Worm (Caenorhabditis elegans) whole organism, late embryonic: ENCODE data around the gene F01D5.7.
A peak's percentile ranks its signal among the peaks of the same experiment; 100 is the strongest.

Source experiments
- T23F11.4 ChIP-seq: fragments of 200-800 bp; sonication (Bioruptor generic); optimal IDR thresholded peaks from 2 replicates; lab custom pipeline; 2018; ENCODE audit warnings: mild to moderate bottlenecking, missing genetic modification characterization, missing compliant biosample characterization
- Y22D7AL.16 ChIP-seq: sonication (generic microtip); optimal IDR thresholded peaks from 2 replicates; lab custom pipeline; 2016; ENCODE audit warnings: missing genetic modification characterization, missing compliant biosample characterization
- ahr-1 ChIP-seq: sonication (generic microtip); optimal IDR thresholded peaks from 2 replicates; lab custom pipeline; 2016; ENCODE audit warnings: missing genetic modification characterization, missing compliant biosample characterization
- ama-1 ChIP-seq: fragments of 150-350 bp; optimal IDR thresholded peaks from 2 replicates; lab custom pipeline; 2014
- ceh-14 ChIP-seq: sonication (generic microtip); optimal IDR thresholded peaks from 2 replicates; lab custom pipeline; 2016; ENCODE audit warnings: missing genotype, missing genetic modification characterization, missing compliant biosample characterization
- ceh-18 ChIP-seq: sonication (generic microtip); optimal IDR thresholded peaks from 2 replicates; lab custom pipeline; 2016; ENCODE audit warnings: missing genetic modification characterization, missing compliant biosample characterization
- ceh-2 ChIP-seq: sonication (generic microtip); optimal IDR thresholded peaks from 2 replicates; lab custom pipeline; 2016; ENCODE audit warnings: missing genotype, missing genetic modification characterization, missing compliant biosample characterization
- ceh-22 ChIP-seq: sonication (generic microtip); optimal IDR thresholded peaks from 2 replicates; lab custom pipeline; 2017; ENCODE audit warnings: missing biosample characterization, missing genetic modification characterization
- ceh-24 ChIP-seq: sonication (generic microtip); optimal IDR thresholded peaks from 2 replicates; lab custom pipeline; 2016; ENCODE audit warnings: mild to moderate bottlenecking, missing genetic modification characterization, missing compliant biosample characterization
- ceh-30 ChIP-seq: fragments of 150-350 bp; optimal IDR thresholded peaks from 2 replicates; lab custom pipeline; 2014; ENCODE audit warnings: missing biosample characterization, missing genetic modification characterization
- ceh-34 ChIP-seq: sonication (generic microtip); optimal IDR thresholded peaks from 2 replicates; lab custom pipeline; 2016; ENCODE audit warnings: mild to moderate bottlenecking, missing genetic modification characterization, missing compliant biosample characterization
- ceh-6 ChIP-seq: fragments of 200-800 bp; sonication (Bioruptor generic); optimal IDR thresholded peaks from 2 replicates; lab custom pipeline; 2018; ENCODE audit warnings: mild to moderate bottlenecking, missing genetic modification characterization, missing compliant biosample characterization
- che-1 ChIP-seq: sonication (generic microtip); optimal IDR thresholded peaks from 2 replicates; lab custom pipeline; 2016; ENCODE audit warnings: mild to moderate bottlenecking, missing genetic modification characterization, missing compliant biosample characterization
- dmd-4 ChIP-seq: sonication (generic microtip); optimal IDR thresholded peaks from 2 replicates; lab custom pipeline; 2016; ENCODE audit warnings: borderline replicate concordance, missing genetic modification characterization, missing compliant biosample characterization
- dve-1 ChIP-seq: sonication (generic microtip); optimal IDR thresholded peaks from 2 replicates; lab custom pipeline; 2017; ENCODE audit warnings: antibody characterized with exemption, mild to moderate bottlenecking, missing genetic modification characterization, missing compliant biosample characterization
- elt-4 ChIP-seq: sonication (generic microtip); optimal IDR thresholded peaks from 2 replicates; lab custom pipeline; 2016; ENCODE audit warnings: missing genetic modification characterization, missing compliant biosample characterization
- ets-4 ChIP-seq: sonication (generic microtip); optimal IDR thresholded peaks from 2 replicates; lab custom pipeline; 2016; ENCODE audit warnings: missing genetic modification characterization, missing compliant biosample characterization
- eyg-1 ChIP-seq: sonication (generic microtip); optimal IDR thresholded peaks from 2 replicates; lab custom pipeline; 2016; ENCODE audit warnings: missing genotype, missing genetic modification characterization, missing compliant biosample characterization
- fax-1 ChIP-seq: sonication (generic microtip); optimal IDR thresholded peaks from 2 replicates; lab custom pipeline; 2016; ENCODE audit warnings: missing genotype, missing genetic modification characterization, missing compliant biosample characterization
- fkh-10 ChIP-seq: fragments of 150-350 bp; optimal IDR thresholded peaks from 2 replicates; lab custom pipeline; 2014; ENCODE audit warnings: missing biosample characterization, missing genetic modification reagents, missing genetic modification characterization
- fkh-6 ChIP-seq: sonication (generic microtip); optimal IDR thresholded peaks from 2 replicates; lab custom pipeline; 2016; ENCODE audit warnings: missing genetic modification characterization, missing compliant biosample characterization
- gmeb-2 ChIP-seq: sonication (generic microtip); optimal IDR thresholded peaks from 2 replicates; lab custom pipeline; 2016; ENCODE audit warnings: missing genetic modification characterization, inconsistent platforms, missing compliant biosample characterization
- hlh-13 ChIP-seq: fragments of 200-800 bp; sonication (Bioruptor generic); optimal IDR thresholded peaks from 2 replicates; lab custom pipeline; 2018; ENCODE audit warnings: mild to moderate bottlenecking, missing genetic modification characterization, missing compliant biosample characterization
- hlh-8 ChIP-seq: sonication (generic microtip); optimal IDR thresholded peaks from 2 replicates; lab custom pipeline; 2016; ENCODE audit warnings: missing genotype, missing genetic modification characterization, missing compliant biosample characterization
- lim-6 ChIP-seq: sonication (generic microtip); optimal IDR thresholded peaks from 2 replicates; lab custom pipeline; 2016; ENCODE audit warnings: missing genetic modification characterization, missing compliant biosample characterization
- lin-11 ChIP-seq: fragments of 200-800 bp; sonication (Bioruptor generic); optimal IDR thresholded peaks from 2 replicates; lab custom pipeline; 2018; ENCODE audit warnings: mild to moderate bottlenecking, missing genetic modification characterization, missing compliant biosample characterization
- nfya-1 ChIP-seq: sonication (generic microtip); optimal IDR thresholded peaks from 2 replicates; lab custom pipeline; 2017; ENCODE audit warnings: missing genetic modification characterization, mild to moderate bottlenecking, missing compliant biosample characterization, antibody characterized with exemption, moderate library complexity
- nhr-11 ChIP-seq: fragments of 150-350 bp; optimal IDR thresholded peaks from 2 replicates; lab custom pipeline; 2014; ENCODE audit warnings: missing biosample characterization, missing genetic modification characterization
- npax-4 ChIP-seq: sonication (generic microtip); optimal IDR thresholded peaks from 2 replicates; lab custom pipeline; 2016; ENCODE audit warnings: missing genetic modification characterization, missing compliant biosample characterization
- pat-9 ChIP-seq: fragments of 200-800 bp; sonication (Bioruptor generic); optimal IDR thresholded peaks from 2 replicates; lab custom pipeline; 2018; ENCODE audit warnings: mild to moderate bottlenecking, missing genetic modification characterization, moderate library complexity, missing compliant biosample characterization
- pax-1 ChIP-seq: fragments of 150-350 bp; optimal IDR thresholded peaks from 2 replicates; lab custom pipeline; 2014; ENCODE audit warnings: missing biosample characterization, missing genetic modification characterization
- pha-4 ChIP-seq: fragments of 150-350 bp; optimal IDR thresholded peaks from 2 replicates; lab custom pipeline; 2018; ENCODE audit warnings: missing biosample characterization, missing genetic modification reagents, missing genetic modification characterization
- sdc-2 ChIP-seq: sonication (generic microtip); optimal IDR thresholded peaks from 2 replicates; lab custom pipeline; 2016; ENCODE audit warnings: missing genotype, missing genetic modification characterization, missing compliant biosample characterization
- syd-9 ChIP-seq: sonication (generic microtip); optimal IDR thresholded peaks from 2 replicates; lab custom pipeline; 2016; ENCODE audit warnings: mild to moderate bottlenecking, missing genetic modification characterization, moderate library complexity, missing compliant biosample characterization
- unc-3 ChIP-seq, 2 experiments: fragments of 200-800 bp in 1 of 2; sonication (Bioruptor generic) in 1 of 2; sonication (generic microtip) in 1 of 2; conservative IDR thresholded peaks in 1 of 2; optimal IDR thresholded peaks in 1 of 2; 2 replicates each; pipeline versions ENCODE4 v1.3.6 to Lab custom; 2016 to 2022; ENCODE audit warnings: missing compliant biosample characterization in 2 of 2, missing genetic modification characterization in 2 of 2, missing genetic modification reagents in 1 of 2
- unc-55 ChIP-seq: sonication (generic microtip); optimal IDR thresholded peaks from 2 replicates; lab custom pipeline; 2017; ENCODE audit warnings: missing biosample characterization, missing genetic modification reagents, missing genetic modification characterization
- unc-86 ChIP-seq: sonication (generic microtip); optimal IDR thresholded peaks from 2 replicates; lab custom pipeline; 2016; ENCODE audit warnings: missing genetic modification characterization, missing compliant biosample characterization

The F01D5.7 gene

ce11 chrII:14008359-14008758 lies at the start of gene F01D5.7:
Gene F01D5.7 (plus strand): TSS chrII:14008659.
- TF ChIP-seq ama-1 (lab: Kevin White, UChicago) (no peak), fkh-6 (tag; lab: Kevin White, UChicago) (no peak), npax-4 (tag; lab: Kevin White, UChicago) (no peak), ets-4 (tag; lab: Kevin White, UChicago) (no peak)

ce11 chrII:13961567-13961966 lies 46.9 kb upstream of the F01D5.7 start:
- no peak for TF ChIP-seq fax-1
- no peak for TF ChIP-seq ceh-18 (tag; lab: Kevin White, UChicago)
- no peak for TF ChIP-seq ceh-34 (tag; lab: Kevin White, UChicago)
- no peak for TF ChIP-seq hlh-8 (tag; lab: Kevin White, UChicago)
- TF ChIP-seq pax-1 (tag; lab: Kevin White, UChicago) = no peak
- no peak for TF ChIP-seq ceh-6
- no peak for TF ChIP-seq che-1 (tag; lab: Kevin White, UChicago)
- no peak for TF ChIP-seq ceh-30
- TF ChIP-seq T23F11.4 (GFP tag; lab: Kevin White, UChicago) = no peak
- no peak for TF ChIP-seq hlh-13 (GFP tag; lab: Kevin White, UChicago)
- TF ChIP-seq lin-11 (tag; lab: Kevin White, UChicago) = no peak
- TF ChIP-seq pha-4 (tag; lab: Kevin White, UChicago) = no peak
- no peak for TF ChIP-seq gmeb-2 (tag; lab: Kevin White, UChicago)
- TF ChIP-seq ets-4 (tag; lab: Kevin White, UChicago) = no peak
- no peak for TF ChIP-seq dmd-4 (tag; lab: Kevin White, UChicago)

ce11 chrII:13962319-13962718 lies 46.1 kb upstream of the F01D5.7 start, which contains the start of gene rpi-1:
Gene rpi-1 (minus strand): TSS chrII:13962419.
- TF ChIP-seq Y22D7AL.16 (tag; lab: Kevin White, UChicago) (no peak), ceh-2 (tag; lab: Kevin White, UChicago) (no peak), fkh-6 (tag; lab: Kevin White, UChicago) (no peak), lin-11 (tag; lab: Kevin White, UChicago) (no peak), ahr-1 (no peak), unc-55 (no peak), unc-86 (no peak)

ce11 chrII:13964325-13964724 lies 44.1 kb upstream of the F01D5.7 start:
- TF ChIP-seq ceh-22 (tag; lab: Kevin White, UChicago) (no peak), ceh-14 (tag; lab: Kevin White, UChicago) (peak; percentile 17), nhr-11 (tag; lab: Kevin White, UChicago) (no peak)

ce11 chrII:13966242-13966641 lies 42.2 kb upstream of the F01D5.7 start, which contains the start of gene W07G1.7:
Gene W07G1.7 (minus strand): TSS chrII:13966342.
- no peak for TF ChIP-seq unc-3 (GFP tag; conservative IDR thresholded peaks at IDR 0.05; lab: Robert Waterston, UW)
- TF ChIP-seq unc-3 (tag; optimal IDR thresholded peaks at IDR 0.05; lab: Kevin White, UChicago) = no peak
- no peak for TF ChIP-seq eyg-1 (tag; lab: Kevin White, UChicago)
- TF ChIP-seq pha-4 (tag; lab: Kevin White, UChicago) = no peak
- no peak for TF ChIP-seq ceh-24
- no peak for TF ChIP-seq gmeb-2 (tag; lab: Kevin White, UChicago)
- no peak for TF ChIP-seq hlh-13 (GFP tag; lab: Kevin White, UChicago)
- no peak for TF ChIP-seq lim-6
- TF ChIP-seq nfya-1 (tag; lab: Kevin White, UChicago) = no peak
- TF ChIP-seq syd-9 (tag; lab: Kevin White, UChicago) = no peak
- TF ChIP-seq ceh-34 (tag; lab: Kevin White, UChicago) = no peak
- no peak for TF ChIP-seq Y22D7AL.16 (tag; lab: Kevin White, UChicago)
- TF ChIP-seq elt-4 (tag; lab: Kevin White, UChicago) = no peak
- no peak for TF ChIP-seq sdc-2 (tag; lab: Kevin White, UChicago)
- TF ChIP-seq pat-9 (tag; lab: Kevin White, UChicago) = no peak
- no peak for TF ChIP-seq dve-1
- TF ChIP-seq fkh-6 (tag; lab: Kevin White, UChicago) = no peak
- no peak for TF ChIP-seq T23F11.4 (GFP tag; lab: Kevin White, UChicago)
- no peak for TF ChIP-seq che-1 (tag; lab: Kevin White, UChicago)
- TF ChIP-seq fkh-10 = no peak
